Fruit fly (Drosophila melanogaster) whole organism, embryonic: Measurements from ENCODE around the gene EloB.

Source experiments
- Atf3 ChIP-seq: fragments of 200-800 bp; sonication (Bioruptor generic); optimal IDR thresholded peaks from 3 replicates; lab custom pipeline; 2016; ENCODE audit warnings: missing biosample characterization, missing genetic modification characterization
- BtbVII ChIP-seq: fragments of 200-800 bp; sonication (Bioruptor generic); optimal IDR thresholded peaks from 3 replicates; lab custom pipeline; 2017; ENCODE audit warnings: missing biosample characterization, mild to moderate bottlenecking, missing genetic modification characterization
- Bteb2 ChIP-seq: fragments of 200-800 bp; sonication (Bioruptor generic); optimal IDR thresholded peaks from 2 replicates; lab custom pipeline; 2016; ENCODE audit warnings: missing biosample characterization, missing genetic modification characterization
- CG10209 ChIP-seq: fragments of 200-800 bp; sonication (Bioruptor generic); optimal IDR thresholded peaks from 3 replicates; lab custom pipeline; 2017; ENCODE audit warnings: missing biosample characterization, mild to moderate bottlenecking, missing genetic modification characterization, missing genetic modification reagents
- CG10979 ChIP-seq: fragments of 200-800 bp; sonication (Bioruptor generic); optimal IDR thresholded peaks from 2 replicates; lab custom pipeline; 2018; ENCODE audit warnings: missing biosample characterization, mild to moderate bottlenecking, missing genetic modification characterization, moderate library complexity
- CG11398 ChIP-seq: fragments of 200-800 bp; sonication (Bioruptor generic); optimal IDR thresholded peaks from 2 replicates; lab custom pipeline; 2016; ENCODE audit warnings: missing biosample characterization, missing genetic modification characterization
- CG12219 ChIP-seq: fragments of 200-800 bp; sonication (Bioruptor generic); optimal IDR thresholded peaks from 3 replicates; lab custom pipeline; 2018; ENCODE audit warnings: missing biosample characterization, mild to moderate bottlenecking, missing genetic modification characterization
- CG14860 ChIP-seq: fragments of 200-800 bp; sonication (Bioruptor generic); IDR thresholded peaks from 3 replicates; pipeline ENCODE4 v1.3.6; 2022; ENCODE audit warnings: missing biosample characterization, missing genetic modification characterization; ENCODE audit not compliant: partially characterized antibody
- CG15601 ChIP-seq: fragments of 200-800 bp; sonication (Bioruptor generic); optimal IDR thresholded peaks from 3 replicates; lab custom pipeline; 2019; ENCODE audit warnings: missing biosample characterization, mild to moderate bottlenecking, missing genetic modification characterization, moderate library complexity
- CG17328 ChIP-seq: fragments of 200-800 bp; sonication (Bioruptor generic); IDR thresholded peaks from 2 replicates; pipeline ENCODE4 v1.3.6; 2022; ENCODE audit warnings: missing biosample characterization, missing genetic modification characterization
- CG34376 ChIP-seq: fragments of 200-800 bp; sonication (Bioruptor generic); optimal IDR thresholded peaks from 2 replicates; lab custom pipeline; 2018; ENCODE audit warnings: missing biosample characterization, mild to moderate bottlenecking, missing genetic modification characterization
- CG4282 ChIP-seq: fragments of 200-800 bp; sonication (Bioruptor generic); optimal IDR thresholded peaks from 2 replicates; lab custom pipeline; 2016; ENCODE audit warnings: missing biosample characterization, missing genetic modification characterization
- CG4360 ChIP-seq: fragments of 200-800 bp; sonication (Bioruptor generic); IDR thresholded peaks from 2 replicates; pipeline ENCODE4 v1.3.6; 2022; ENCODE audit warnings: missing biosample characterization, missing genetic modification characterization
- CG4730 ChIP-seq: fragments of 200-800 bp; sonication (Bioruptor generic); IDR thresholded peaks from 2 replicates; pipeline ENCODE4 v1.3.6; 2022; ENCODE audit warnings: missing biosample characterization, missing genetic modification characterization
- CG4854 ChIP-seq: fragments of 200-800 bp; sonication (Bioruptor generic); optimal IDR thresholded peaks from 2 replicates; lab custom pipeline; 2016; ENCODE audit warnings: missing biosample characterization, missing genetic modification characterization, inconsistent platforms
- CG7372 ChIP-seq: fragments of 200-800 bp; sonication (Bioruptor generic); IDR thresholded peaks from 2 replicates; pipeline ENCODE4 v1.3.6; 2022; ENCODE audit warnings: missing biosample characterization, missing genetic modification characterization
- CG8478 ChIP-seq: fragments of >200 bp; optimal IDR thresholded peaks from 2 replicates; lab custom pipeline; 2018
- CG9609 ChIP-seq: fragments of 200-800 bp; sonication (Bioruptor generic); optimal IDR thresholded peaks from 3 replicates; lab custom pipeline; 2016; ENCODE audit warnings: missing biosample characterization, missing genetic modification characterization
- Drgx ChIP-seq: fragments of 200-800 bp; sonication (Bioruptor generic); IDR thresholded peaks from 2 replicates; pipeline ENCODE4 v1.3.6; 2022; ENCODE audit warnings: missing biosample characterization, missing genetic modification characterization
- E2f2 ChIP-seq: fragments of 200-800 bp; sonication (Bioruptor generic); IDR thresholded peaks from 2 replicates; pipeline ENCODE4 v1.3.6; 2022; ENCODE audit warnings: missing biosample characterization, missing genetic modification characterization
- H2.0 ChIP-seq: fragments of 200-800 bp; sonication (Bioruptor generic); IDR thresholded peaks from 2 replicates; pipeline ENCODE4 v1.3.6; 2022; ENCODE audit warnings: missing biosample characterization, missing genetic modification characterization
- Lpt ChIP-seq: fragments of >200 bp; optimal IDR thresholded peaks from 2 replicates; lab custom pipeline; 2018; ENCODE audit warnings: missing biosample characterization, missing genetic modification characterization
- Max ChIP-seq: fragments of 200-800 bp; sonication (Bioruptor generic); optimal IDR thresholded peaks from 2 replicates; lab custom pipeline; 2016; ENCODE audit warnings: missing biosample characterization, mild to moderate bottlenecking, missing genetic modification characterization
- Med ChIP-seq: fragments of 200-800 bp; sonication (Bioruptor generic); peaks from one replicate; lab custom pipeline; 2016; ENCODE audit warnings: missing biosample characterization, missing genetic modification characterization, mild to moderate bottlenecking, inconsistent platforms, moderate library complexity
- NC2α ChIP-seq: fragments of 200-800 bp; sonication (Bioruptor generic); optimal IDR thresholded peaks from 2 replicates; lab custom pipeline; 2016; ENCODE audit warnings: missing biosample characterization, missing genetic modification characterization
- Sry-δ ChIP-seq: fragments of 200-800 bp; sonication (Bioruptor generic); optimal IDR thresholded peaks from 2 replicates; lab custom pipeline; 2016; ENCODE audit warnings: missing biosample characterization, missing genetic modification characterization
- YL-1 ChIP-seq: fragments of 200-800 bp; sonication (Bioruptor generic); optimal IDR thresholded peaks from 3 replicates; lab custom pipeline; 2017; ENCODE audit warnings: missing biosample characterization, mild to moderate bottlenecking, missing genetic modification characterization
- ara ChIP-seq: fragments of 200-800 bp; sonication (Bioruptor generic); IDR thresholded peaks from 2 replicates; pipeline ENCODE4 v1.3.6; 2022; ENCODE audit warnings: missing biosample characterization, missing genetic modification characterization
- bowl ChIP-seq: fragments of 200-800 bp; sonication (Bioruptor generic); IDR thresholded peaks from 2 replicates; pipeline ENCODE4 v1.3.6; 2022; ENCODE audit warnings: missing biosample characterization, missing genetic modification characterization
- cato ChIP-seq: fragments of 200-800 bp; sonication (Bioruptor generic); optimal IDR thresholded peaks from 2 replicates; lab custom pipeline; 2016; ENCODE audit warnings: missing biosample characterization, missing genetic modification characterization, borderline replicate concordance
- dan ChIP-seq: fragments of 200-800 bp; sonication (Bioruptor generic); IDR thresholded peaks from 2 replicates; pipeline ENCODE4 v1.3.6; 2022; ENCODE audit warnings: missing biosample characterization, missing genetic modification characterization
- dati ChIP-seq: fragments of 200-800 bp; sonication (Bioruptor generic); IDR thresholded peaks from 2 replicates; pipeline ENCODE4 v1.3.6; 2022; ENCODE audit warnings: missing biosample characterization, missing genetic modification characterization
- fru ChIP-seq: fragments of >200 bp; optimal IDR thresholded peaks from 2 replicates; lab custom pipeline; 2017
- gcm2 ChIP-seq: fragments of 200-800 bp; sonication (Bioruptor generic); optimal IDR thresholded peaks from 2 replicates; lab custom pipeline; 2016; ENCODE audit warnings: missing biosample characterization, missing genetic modification characterization
- h ChIP-seq: fragments of >200 bp; optimal IDR thresholded peaks from 2 replicates; lab custom pipeline; 2017
- hb ChIP-seq: fragments of 200-800 bp; sonication (Bioruptor generic); IDR thresholded peaks from 3 replicates; pipeline ENCODE4 v1.3.6; 2022; ENCODE audit warnings: missing biosample characterization, missing genetic modification characterization; ENCODE audit not compliant: partially characterized antibody
- knrl ChIP-seq: fragments of 200-800 bp; sonication (Bioruptor generic); IDR thresholded peaks from 3 replicates; pipeline ENCODE4 v1.3.6; 2022; ENCODE audit warnings: missing biosample characterization, missing genetic modification characterization; ENCODE audit not compliant: partially characterized antibody
- lilli ChIP-seq: fragments of 200-800 bp; sonication (Bioruptor generic); optimal IDR thresholded peaks from 3 replicates; lab custom pipeline; 2016; ENCODE audit warnings: missing biosample characterization, missing genetic modification characterization
- maf-S ChIP-seq: fragments of 200-800 bp; sonication (Bioruptor generic); optimal IDR thresholded peaks from 2 replicates; lab custom pipeline; 2016; ENCODE audit warnings: missing biosample characterization, missing genetic modification characterization
- mld ChIP-seq: fragments of 200-800 bp; sonication (Bioruptor generic); IDR thresholded peaks from 3 replicates; pipeline ENCODE4 v1.3.6; 2022; ENCODE audit warnings: missing biosample characterization, missing genetic modification characterization; ENCODE audit not compliant: partially characterized antibody
- nerfin-2 ChIP-seq: fragments of 200-800 bp; sonication (Bioruptor generic); IDR thresholded peaks from 2 replicates; pipeline ENCODE4 v1.3.6; 2022; ENCODE audit warnings: missing biosample characterization, missing genetic modification characterization; ENCODE audit not compliant: partially characterized antibody
- p53 ChIP-seq: fragments of 200-800 bp; sonication (Bioruptor generic); optimal IDR thresholded peaks from 2 replicates; lab custom pipeline; 2016; ENCODE audit warnings: missing biosample characterization, missing genetic modification characterization
- pum ChIP-seq: fragments of 200-800 bp; sonication (Bioruptor generic); optimal IDR thresholded peaks from 2 replicates; lab custom pipeline; 2016; ENCODE audit warnings: missing biosample characterization, missing genetic modification characterization
- salm ChIP-seq: fragments of 200-800 bp; sonication (Bioruptor generic); optimal IDR thresholded peaks from 2 replicates; lab custom pipeline; 2018; ENCODE audit warnings: missing biosample characterization, mild to moderate bottlenecking, missing genetic modification characterization
- scrt ChIP-seq: fragments of 200-800 bp; sonication (Bioruptor generic); optimal IDR thresholded peaks from 2 replicates; lab custom pipeline; 2018; ENCODE audit warnings: missing biosample characterization, mild to moderate bottlenecking, missing genetic modification characterization, moderate library complexity
- stwl ChIP-seq: fragments of 200-800 bp; sonication (Bioruptor generic); optimal IDR thresholded peaks from 3 replicates; lab custom pipeline; 2018; ENCODE audit warnings: missing biosample characterization, mild to moderate bottlenecking, missing genetic modification characterization, moderate library complexity
- tio ChIP-seq: fragments of 200-800 bp; sonication (Bioruptor generic); optimal IDR thresholded peaks from 2 replicates; lab custom pipeline; 2017; ENCODE audit warnings: missing biosample characterization, missing genetic modification characterization, inconsistent platforms
- tll ChIP-seq, 2 experiments: fragments of 200-800 bp in 1 of 2; fragments of >200 bp in 1 of 2; sonication (Bioruptor generic) in 1 of 2; optimal IDR thresholded peaks; 2 replicates each; lab custom pipeline; 2017 to 2019; ENCODE audit warnings: missing biosample characterization in 2 of 2, missing genetic modification characterization in 2 of 2, mild to moderate bottlenecking in 1 of 2, moderate library complexity in 1 of 2
- vnd ChIP-seq: fragments of 200-800 bp; sonication (Bioruptor generic); IDR thresholded peaks from 3 replicates; pipeline ENCODE4 v1.3.6; 2022; ENCODE audit warnings: missing biosample characterization, missing genetic modification characterization; ENCODE audit not compliant: partially characterized antibody
- yki ChIP-seq: fragments of >200 bp; optimal IDR thresholded peaks from 3 replicates; lab custom pipeline; 2018

EloB gene

DNA sequence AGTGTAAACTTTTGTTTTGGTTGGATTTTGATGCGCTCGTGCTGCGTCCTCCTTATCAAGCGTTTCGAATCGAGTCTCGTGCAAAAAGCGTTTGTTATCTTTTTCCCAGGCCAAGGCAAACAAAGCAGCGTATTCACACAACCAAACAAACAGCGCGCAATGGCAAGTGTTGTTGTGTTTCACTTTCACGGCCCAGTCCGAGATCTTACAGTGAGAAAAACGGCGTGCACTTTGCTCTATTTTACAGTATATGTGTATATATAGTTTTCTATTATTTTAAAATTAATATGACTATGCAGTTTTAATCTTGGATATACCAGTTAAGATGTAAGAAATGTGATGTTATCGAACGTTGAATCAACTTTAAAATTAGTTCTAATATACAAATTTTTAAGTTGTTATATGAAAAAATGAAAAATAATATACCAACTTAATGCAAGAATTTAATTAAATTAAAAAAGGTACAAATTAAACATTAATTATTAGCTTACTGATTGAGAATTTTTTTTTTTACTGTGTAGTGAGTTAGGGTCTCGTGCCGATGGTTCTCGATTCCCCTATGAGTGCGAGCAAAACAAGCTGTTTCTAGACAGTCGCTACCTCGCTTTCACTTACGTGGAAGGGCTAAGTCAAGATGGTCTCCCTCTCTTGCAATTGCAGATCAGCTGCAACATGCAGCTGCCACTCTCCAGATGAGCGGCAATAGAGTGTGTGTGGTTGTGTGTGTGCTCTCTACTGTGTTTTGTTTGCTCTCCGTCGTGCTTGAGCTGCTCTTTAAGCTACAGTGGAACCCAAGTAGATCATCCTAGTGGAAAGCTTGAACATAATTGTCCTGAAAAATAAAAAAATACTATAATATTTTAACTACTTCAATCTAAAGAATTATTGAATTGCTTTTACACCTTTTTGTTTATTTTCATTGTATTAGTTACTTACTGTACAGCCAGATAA, 14.8 kb upstream of the EloB start (continued):
- TF ChIP-seq CG17328 (GFP tag; lab: Robert Waterston, UW) (peak; percentile 82), Med (GFP tag; lab: Kevin White, UChicago) (peak; percentile 63), Max (peak; percentile 79), E2f2 (GFP tag; lab: Robert Waterston, UW) (peak; percentile 53; the same call in 1 of the 2 replicates), CG4282 (GFP tag; lab: Kevin White, UChicago) (no peak), dati (peak; percentile 64; the same call in 1 of the 2 replicates), dan (GFP tag; lab: Robert Waterston, UW) (no peak), knrl (GFP tag; lab: Robert Waterston, UW) (no peak), tll (GFP tag; optimal IDR thresholded peaks at IDR 0.05; lab: Kevin White, UChicago) (peak in 1 of 2 experiments; percentile 81), CG4730 (GFP tag; lab: Robert Waterston, UW) (peak; percentile 52), maf-S (GFP tag; lab: Kevin White, UChicago) (no peak), fru (lab: Kevin White, UChicago) (no peak), stwl (peak; percentile 37), h (no peak), yki (lab: Kevin White, UChicago) (peak; percentile 20), Sry-δ (no peak), CG14860 (GFP tag; lab: Robert Waterston, UW) (no peak), hb (GFP tag; lab: Robert Waterston, UW) (no peak), lilli (peak; percentile 40), cato (GFP tag; lab: Kevin White, UChicago) (peak; percentile 79), CG4360 (GFP tag; lab: Robert Waterston, UW) (peak; percentile 68), mld (no peak), gcm2 (GFP tag; lab: Kevin White, UChicago) (no peak), CG10979 (tag; lab: Kevin White, UChicago) (peak; percentile 98), pum (no peak), p53 (GFP tag; lab: Kevin White, UChicago) (no peak), NC2α (no peak), CG34376 (GFP tag; lab: Kevin White, UChicago) (peak; percentile 36), salm (tag; lab: Kevin White, UChicago) (peak; percentile 91), CG10209 (GFP tag; lab: Kevin White, UChicago) (peak; percentile 87), YL-1 (GFP tag; lab: Kevin White, UChicago) (peak; percentile 20), Lpt (GFP tag; lab: Kevin White, UChicago) (no peak), CG11398 (GFP tag; lab: Kevin White, UChicago) (no peak), scrt (GFP tag; lab: Kevin White, UChicago) (peak; percentile 75), CG8478 (lab: Kevin White, UChicago) (no peak), CG15601 (tag; lab: Kevin White, UChicago) (peak; percentile 93), Atf3 (GFP tag; lab: Kevin White, UChicago) (no peak), tio (GFP tag; lab: Kevin White, UChicago) (peak; percentile 86), Bteb2 (GFP tag; lab: Kevin White, UChicago) (no peak), H2.0 (GFP tag; lab: Robert Waterston, UW) (peak; percentile 54), Drgx (peak; percentile 82), CG12219 (GFP tag; lab: Kevin White, UChicago) (peak; percentile 41), CG9609 (no peak), bowl (GFP tag; lab: Robert Waterston, UW) (peak; percentile 28; the same call in 1 of the 2 replicates), nerfin-2 (no peak), CG4854 (GFP tag; lab: Kevin White, UChicago) (no peak), ara (GFP tag; lab: Robert Waterston, UW) (peak; percentile 55), vnd (GFP tag; lab: Robert Waterston, UW) (no peak), BtbVII (GFP tag; lab: Kevin White, UChicago) (peak; percentile 70), CG7372 (GFP tag; lab: Robert Waterston, UW) (peak; percentile 63)
